Worm (Caenorhabditis elegans) whole organism, L3 larva: ENCODE data around the gene pisy-1.

ENCODE experiments used
- R02D3.7 ChIP-seq: fragments of 150-350 bp; optimal IDR thresholded peaks from 2 replicates; lab custom pipeline; 2014; ENCODE audit warnings: missing biosample characterization, missing genetic modification characterization
- ZK546.5 ChIP-seq: sonication (generic microtip); optimal IDR thresholded peaks from 2 replicates; lab custom pipeline; 2017; ENCODE audit warnings: missing biosample characterization, missing genetic modification characterization
- aly-2 ChIP-seq: fragments of 150-350 bp; optimal IDR thresholded peaks from 2 replicates; lab custom pipeline; 2014; ENCODE audit warnings: missing biosample characterization, missing genetic modification characterization
- ama-1 ChIP-seq: fragments of 150-350 bp; optimal IDR thresholded peaks from 2 replicates; lab custom pipeline; 2018
- ceh-28 ChIP-seq: fragments of 150-350 bp; optimal IDR thresholded peaks from 2 replicates; lab custom pipeline; 2014; ENCODE audit warnings: missing biosample characterization, missing genetic modification reagents, missing genetic modification characterization
- ceh-82 ChIP-seq: fragments of 150-350 bp; optimal IDR thresholded peaks from 2 replicates; lab custom pipeline; 2014; ENCODE audit warnings: missing biosample characterization, missing genetic modification characterization
- ceh-9 ChIP-seq: sonication (generic microtip); optimal IDR thresholded peaks from 2 replicates; lab custom pipeline; 2018; ENCODE audit warnings: missing biosample characterization, missing genetic modification characterization
- daf-12 ChIP-seq: fragments of 150-350 bp; optimal IDR thresholded peaks from 2 replicates; lab custom pipeline; 2014; ENCODE audit warnings: missing biosample characterization, missing genetic modification reagents, missing genetic modification characterization
- egl-5 ChIP-seq: fragments of 150-350 bp; optimal IDR thresholded peaks from 2 replicates; lab custom pipeline; 2017; ENCODE audit warnings: missing biosample characterization, missing genetic modification reagents, missing genetic modification characterization, inconsistent platforms
- elt-1 ChIP-seq: fragments of 150-350 bp; optimal IDR thresholded peaks from 2 replicates; lab custom pipeline; 2014; ENCODE audit warnings: missing biosample characterization, missing genetic modification characterization
- elt-2 ChIP-seq: sonication (generic microtip); optimal IDR thresholded peaks from 2 replicates; lab custom pipeline; 2016; ENCODE audit warnings: missing genetic modification reagents, mild to moderate bottlenecking, missing genetic modification characterization, missing compliant biosample characterization
- elt-3 ChIP-seq, 3 experiments: fragments of 150-350 bp in 1 of 3; sonication (generic microtip) in 2 of 3; optimal IDR thresholded peaks; 2 replicates in 2 of 3; 4 replicates in 1 of 3; lab custom pipeline; 2014 to 2017; ENCODE audit warnings: missing biosample characterization in 3 of 3, missing genetic modification characterization in 3 of 3
- eor-1 ChIP-seq, 2 experiments: fragments of 150-350 bp; optimal IDR thresholded peaks; 2 replicates each; lab custom pipeline; 2014 to 2018; ENCODE audit warnings: missing biosample characterization in 2 of 2, missing genetic modification characterization in 2 of 2
- fkh-10 ChIP-seq: sonication (generic microtip); optimal IDR thresholded peaks from 2 replicates; lab custom pipeline; 2017; ENCODE audit warnings: missing biosample characterization, missing genetic modification reagents, missing genetic modification characterization
- fkh-2 ChIP-seq: fragments of 150-350 bp; optimal IDR thresholded peaks from 2 replicates; lab custom pipeline; 2014; ENCODE audit warnings: missing biosample characterization, missing genetic modification reagents, missing genetic modification characterization
- fos-1 ChIP-seq: fragments of 150-350 bp; optimal IDR thresholded peaks from 2 replicates; lab custom pipeline; 2014; ENCODE audit warnings: missing biosample characterization, missing genetic modification characterization
- hmg-11 ChIP-seq: sonication (generic microtip); optimal IDR thresholded peaks from 2 replicates; lab custom pipeline; 2016; ENCODE audit warnings: missing genetic modification characterization, missing compliant biosample characterization
- jun-1 ChIP-seq: fragments of 150-350 bp; optimal IDR thresholded peaks from 2 replicates; lab custom pipeline; 2014; ENCODE audit warnings: missing biosample characterization, missing genetic modification reagents, missing genetic modification characterization
- lin-15B ChIP-seq: fragments of 150-350 bp; optimal IDR thresholded peaks from 2 replicates; lab custom pipeline; 2014; ENCODE audit warnings: missing biosample characterization, missing genetic modification characterization
- lsy-12 ChIP-seq: sonication (generic microtip); optimal IDR thresholded peaks from 2 replicates; lab custom pipeline; 2016; ENCODE audit warnings: mild to moderate bottlenecking, missing genetic modification characterization, missing compliant biosample characterization
- mdl-1 ChIP-seq: fragments of 150-350 bp; optimal IDR thresholded peaks from 2 replicates; lab custom pipeline; 2014; ENCODE audit warnings: missing biosample characterization, missing genetic modification characterization
- mml-1 ChIP-seq: fragments of 150-350 bp; sonication (generic microtip); optimal IDR thresholded peaks from 3 replicates; lab custom pipeline; 2014; ENCODE audit warnings: missing biosample characterization, missing genetic modification characterization
- nfya-1 ChIP-seq: sonication (generic microtip); optimal IDR thresholded peaks from 2 replicates; lab custom pipeline; 2017; ENCODE audit warnings: missing genetic modification characterization, mild to moderate bottlenecking, missing compliant biosample characterization, antibody characterized with exemption, moderate library complexity; ENCODE audit not compliant: insufficient read depth
- nhr-237 ChIP-seq: fragments of 150-350 bp; optimal IDR thresholded peaks from 2 replicates; lab custom pipeline; 2014; ENCODE audit warnings: missing biosample characterization, missing genetic modification characterization
- nhr-28 ChIP-seq: fragments of 150-350 bp; optimal IDR thresholded peaks from 2 replicates; lab custom pipeline; 2014; ENCODE audit warnings: missing biosample characterization, missing genetic modification characterization
- nhr-43 ChIP-seq: sonication (generic microtip); optimal IDR thresholded peaks from 2 replicates; lab custom pipeline; 2016; ENCODE audit warnings: mild to moderate bottlenecking, missing genetic modification characterization, missing compliant biosample characterization; ENCODE audit not compliant: poor library complexity, severe bottlenecking
- nhr-67 ChIP-seq: fragments of 150-350 bp; optimal IDR thresholded peaks from 2 replicates; lab custom pipeline; 2014; ENCODE audit warnings: missing biosample characterization, missing genetic modification characterization
- nhr-76 ChIP-seq: fragments of 150-350 bp; sonication (generic microtip); optimal IDR thresholded peaks from 5 replicates; lab custom pipeline; 2014; ENCODE audit warnings: missing biosample characterization, missing genetic modification characterization
- nhr-77 ChIP-seq: fragments of 150-350 bp; optimal IDR thresholded peaks from 2 replicates; lab custom pipeline; 2014; ENCODE audit warnings: missing biosample characterization, missing genetic modification characterization
- pha-4 ChIP-seq: fragments of 150-350 bp; optimal IDR thresholded peaks from 2 replicates; lab custom pipeline; 2014; ENCODE audit warnings: missing biosample characterization, missing genetic modification reagents, missing genetic modification characterization
- sea-2 ChIP-seq: fragments of 150-350 bp; sonication (generic microtip); optimal IDR thresholded peaks from 4 replicates; lab custom pipeline; 2014; ENCODE audit warnings: missing biosample characterization, missing genetic modification reagents, missing genetic modification characterization
- skn-1 ChIP-seq: fragments of 150-350 bp; optimal IDR thresholded peaks from 2 replicates; lab custom pipeline; 2014; ENCODE audit warnings: missing biosample characterization, missing genetic modification characterization
- snpc-4 ChIP-seq: fragments of 150-350 bp; optimal IDR thresholded peaks from 2 replicates; lab custom pipeline; 2014; ENCODE audit warnings: missing biosample characterization, missing genetic modification characterization
- tbx-2 ChIP-seq: sonication (generic microtip); optimal IDR thresholded peaks from 2 replicates; lab custom pipeline; 2016; ENCODE audit warnings: mild to moderate bottlenecking, missing genetic modification characterization, missing compliant biosample characterization
- unc-39 ChIP-seq: sonication (generic microtip); optimal IDR thresholded peaks from 4 replicates; lab custom pipeline; 2017; ENCODE audit warnings: missing biosample characterization, missing genetic modification characterization
- zag-1 ChIP-seq: fragments of 150-350 bp; optimal IDR thresholded peaks from 2 replicates; lab custom pipeline; 2014; ENCODE audit warnings: missing biosample characterization, missing genetic modification characterization
- ztf-11 ChIP-seq: fragments of 150-350 bp; optimal IDR thresholded peaks from 2 replicates; lab custom pipeline; 2014; ENCODE audit warnings: missing biosample characterization, missing genetic modification characterization
- ztf-4 ChIP-seq: fragments of 150-350 bp; optimal IDR thresholded peaks from 2 replicates; lab custom pipeline; 2014; ENCODE audit warnings: missing biosample characterization, missing genetic modification characterization

The pisy-1 gene

ce11 chrII:12711490-12711889, 26.6 kb downstream of the pisy-1 start:
- TF ChIP-seq skn-1 (tag; lab: Kevin White, UChicago) = no peak

ce11 chrII:12696116-12696515, 42.0 kb downstream of the pisy-1 start:
- TF ChIP-seq mml-1 (tag; lab: Kevin White, UChicago) = no peak
- no peak for TF ChIP-seq R02D3.7
- TF ChIP-seq mdl-1 = no peak
- no peak for TF ChIP-seq ztf-4 (tag; lab: Kevin White, UChicago)
- TF ChIP-seq pha-4 (tag; lab: Kevin White, UChicago) = no peak
- TF ChIP-seq daf-12 (tag; lab: Kevin White, UChicago) = no peak
- TF ChIP-seq nhr-43 (tag; lab: Kevin White, UChicago) = no peak
- TF ChIP-seq elt-1 (tag; lab: Kevin White, UChicago) = no peak
- no peak for TF ChIP-seq nhr-67 (tag; lab: Kevin White, UChicago)
- TF ChIP-seq eor-1 (tag; optimal IDR thresholded peaks at IDR 0.05; lab: Kevin White, UChicago) = no peak
- TF ChIP-seq nhr-237 (tag; lab: Kevin White, UChicago) = no peak
- no peak for TF ChIP-seq ZK546.5
- TF ChIP-seq nhr-76 (tag; lab: Kevin White, UChicago) = no peak
- no peak for TF ChIP-seq elt-3 (tag; optimal IDR thresholded peaks at IDR 0.05; lab: Kevin White, UChicago)
- no peak for TF ChIP-seq nhr-77 (tag; lab: Kevin White, UChicago)
- TF ChIP-seq fos-1 (tag; lab: Kevin White, UChicago) = no peak
- no peak for TF ChIP-seq nhr-28 (tag; lab: Kevin White, UChicago)
- no peak for TF ChIP-seq ceh-28 (tag; lab: Kevin White, UChicago)
- no peak for TF ChIP-seq nfya-1 (tag; lab: Kevin White, UChicago)
- no peak for TF ChIP-seq fkh-10 (GFP tag; lab: Kevin White, UChicago)

ce11 chrII:12694112-12694511, 44.0 kb downstream of the pisy-1 start, which contains the start of gene tbc-17:
Gene tbc-17 (plus strand): TSS chrII:12694412.
- TF ChIP-seq fkh-2 (tag; lab: Kevin White, UChicago) (no peak), lsy-12 (no peak), fkh-10 (GFP tag; lab: Kevin White, UChicago) (no peak), elt-2 (tag; lab: Kevin White, UChicago) (no peak), daf-12 (tag; lab: Kevin White, UChicago) (no peak), aly-2 (no peak)
- TF ChIP-seq, all 47 proteins: peak for 0

- no peak for TF ChIP-seq nhr-67 (tag; lab: Kevin White, UChicago)
- TF ChIP-seq nfya-1 (tag; lab: Kevin White, UChicago) = no peak
- TF ChIP-seq pha-4 (tag; lab: Kevin White, UChicago) = no peak
- no peak for TF ChIP-seq lsy-12
- no peak for TF ChIP-seq elt-2 (tag; lab: Kevin White, UChicago)
- no peak for TF ChIP-seq ceh-9 (tag; lab: Kevin White, UChicago)
- no peak for TF ChIP-seq ceh-82 (tag; lab: Kevin White, UChicago)
- no peak for TF ChIP-seq sea-2 (GFP tag; lab: Kevin White, UChicago)
- no peak for TF ChIP-seq ama-1 (lab: Kevin White, UChicago)
- TF ChIP-seq hmg-11 = no peak
- no peak for TF ChIP-seq mdl-1
- no peak for TF ChIP-seq egl-5 (tag; lab: Kevin White, UChicago)
- no peak for TF ChIP-seq ztf-4 (tag; lab: Kevin White, UChicago)
- TF ChIP-seq zag-1 (tag; lab: Kevin White, UChicago) = no peak
- TF ChIP-seq nhr-76 (tag; lab: Kevin White, UChicago) = no peak
- TF ChIP-seq snpc-4 = no peak
- TF ChIP-seq jun-1 = no peak
- TF ChIP-seq tbx-2 (tag; lab: Kevin White, UChicago) = no peak
- no peak for TF ChIP-seq skn-1 (tag; lab: Kevin White, UChicago)
- TF ChIP-seq lin-15B = no peak
Observed at ce11 chrII:12692694-12693093, 45.4 kb downstream of the pisy-1 start.

- TF ChIP-seq elt-2 (tag; lab: Kevin White, UChicago) (no peak), daf-12 (tag; lab: Kevin White, UChicago) (no peak), ztf-11 (no peak), pha-4 (tag; lab: Kevin White, UChicago) (peak; percentile 21), egl-5 (tag; lab: Kevin White, UChicago) (no peak), skn-1 (tag; lab: Kevin White, UChicago) (no peak), nfya-1 (tag; lab: Kevin White, UChicago) (no peak), unc-39 (tag; lab: Kevin White, UChicago) (no peak)
- TF ChIP-seq, all 47 proteins: peak for 1
Observed at ce11 chrII:12691351-12691750, 46.8 kb downstream of the pisy-1 start.
